Fruit fly (Drosophila melanogaster) whole organism, embryonic: ENCODE data around the gene CG14370.

Experiments used
- Ada2b ChIP-seq: fragments of 200-800 bp; sonication (Bioruptor generic); IDR thresholded peaks from 2 replicates; pipeline ENCODE4 v1.3.6; 2022; ENCODE audit warnings: missing biosample characterization, missing genetic modification characterization
- B-H1 ChIP-seq: fragments of 200-800 bp; sonication (Bioruptor generic); IDR thresholded peaks from 3 replicates; pipeline ENCODE4 v1.3.6; 2022; ENCODE audit warnings: missing biosample characterization, missing genetic modification characterization
- CG10209 ChIP-seq: fragments of 200-800 bp; sonication (Bioruptor generic); optimal IDR thresholded peaks from 3 replicates; lab custom pipeline; 2017; ENCODE audit warnings: missing biosample characterization, mild to moderate bottlenecking, missing genetic modification characterization, missing genetic modification reagents
- CG10267 ChIP-seq: fragments of 200-800 bp; sonication (Bioruptor generic); optimal IDR thresholded peaks from 2 replicates; lab custom pipeline; 2018; ENCODE audit warnings: missing biosample characterization, mild to moderate bottlenecking, missing genetic modification characterization, moderate library complexity
- CG10462 ChIP-seq: fragments of 200-800 bp; sonication (Bioruptor generic); optimal IDR thresholded peaks from 2 replicates; lab custom pipeline; 2016; ENCODE audit warnings: missing biosample characterization, missing genetic modification characterization
- CG13287 ChIP-seq: fragments of 200-800 bp; sonication (Bioruptor generic); IDR thresholded peaks from 2 replicates; pipeline ENCODE4 v1.3.6; 2022; ENCODE audit warnings: missing biosample characterization, missing genetic modification characterization; ENCODE audit not compliant: partially characterized antibody
- CG15514 ChIP-seq: fragments of 200-800 bp; sonication (Bioruptor generic); optimal IDR thresholded peaks from 3 replicates; lab custom pipeline; 2017; ENCODE audit warnings: missing biosample characterization, missing genetic modification characterization, mild to moderate bottlenecking, moderate library complexity, missing genetic modification reagents
- CG17385 ChIP-seq: fragments of 200-800 bp; sonication (Bioruptor generic); optimal IDR thresholded peaks from 3 replicates; lab custom pipeline; 2018; ENCODE audit warnings: missing biosample characterization, mild to moderate bottlenecking, missing genetic modification characterization
- CG17612 ChIP-seq: fragments of 200-800 bp; sonication (Bioruptor generic); IDR thresholded peaks from 2 replicates; pipeline ENCODE4 v1.3.6; 2022; ENCODE audit warnings: missing biosample characterization, missing genetic modification characterization
- CG18262 ChIP-seq: fragments of 200-800 bp; optimal IDR thresholded peaks from 3 replicates; lab custom pipeline; 2019; ENCODE audit warnings: missing biosample characterization, mild to moderate bottlenecking, missing genetic modification characterization, moderate library complexity
- CG1832 ChIP-seq: fragments of 200-800 bp; sonication (Bioruptor generic); optimal IDR thresholded peaks from 2 replicates; lab custom pipeline; 2017; ENCODE audit warnings: missing biosample characterization, mild to moderate bottlenecking, missing genetic modification characterization, inconsistent platforms
- CG30403 ChIP-seq: fragments of 200-800 bp; sonication (Bioruptor generic); optimal IDR thresholded peaks from 3 replicates; lab custom pipeline; 2016; ENCODE audit warnings: missing biosample characterization, missing genetic modification characterization
- CG3163 ChIP-seq: fragments of 200-800 bp; sonication (Bioruptor generic); optimal IDR thresholded peaks from 3 replicates; lab custom pipeline; 2016; ENCODE audit warnings: missing biosample characterization, missing genetic modification characterization
- CG32767 ChIP-seq: fragments of 200-800 bp; sonication (Bioruptor generic); IDR thresholded peaks from 2 replicates; pipeline ENCODE4 v1.3.6; 2022; ENCODE audit warnings: missing biosample characterization, missing genetic modification characterization
- CG33213 ChIP-seq: fragments of 200-800 bp; sonication (Bioruptor generic); optimal IDR thresholded peaks from 3 replicates; lab custom pipeline; 2016; ENCODE audit warnings: missing biosample characterization, missing genetic modification characterization
- CG33557 ChIP-seq: fragments of 200-800 bp; sonication (Bioruptor generic); optimal IDR thresholded peaks from 2 replicates; lab custom pipeline; 2019; ENCODE audit warnings: missing biosample characterization, mild to moderate bottlenecking, missing genetic modification characterization, moderate library complexity
- CG4707 ChIP-seq: fragments of 200-800 bp; sonication (Bioruptor generic); optimal IDR thresholded peaks from 2 replicates; lab custom pipeline; 2018; ENCODE audit warnings: missing biosample characterization, mild to moderate bottlenecking, missing genetic modification characterization, moderate library complexity
- CG7556 ChIP-seq: fragments of 200-800 bp; sonication (Bioruptor generic); optimal IDR thresholded peaks from 2 replicates; lab custom pipeline; 2017; ENCODE audit warnings: missing biosample characterization, mild to moderate bottlenecking, missing genetic modification characterization
- CG7928 ChIP-seq: fragments of 200-800 bp; sonication (Bioruptor generic); optimal IDR thresholded peaks from 2 replicates; lab custom pipeline; 2017; ENCODE audit warnings: missing biosample characterization, mild to moderate bottlenecking, missing genetic modification characterization
- CG8388 ChIP-seq: fragments of 200-800 bp; sonication (Bioruptor generic); optimal IDR thresholded peaks from 2 replicates; lab custom pipeline; 2019; ENCODE audit warnings: missing biosample characterization, mild to moderate bottlenecking, missing genetic modification characterization, moderate library complexity
- D ChIP-seq, 2 experiments: fragments of 200-800 bp in 1 of 2; fragments of >200 bp in 1 of 2; sonication (Bioruptor generic) in 1 of 2; optimal IDR thresholded peaks; 2 replicates in 1 of 2; 3 replicates in 1 of 2; lab custom pipeline; 2017; ENCODE audit warnings: mild to moderate bottlenecking in 1 of 2, missing biosample characterization in 1 of 2, missing genetic modification characterization in 1 of 2, missing genetic modification reagents in 1 of 2
- Dbx ChIP-seq: fragments of 200-800 bp; sonication (Bioruptor generic); IDR thresholded peaks from 3 replicates; pipeline ENCODE4 v1.3.6; 2022; ENCODE audit warnings: missing biosample characterization, missing genetic modification characterization
- Hr39 ChIP-seq: fragments of >200 bp; optimal IDR thresholded peaks from 2 replicates; lab custom pipeline; 2017
- Lpt ChIP-seq: fragments of >200 bp; optimal IDR thresholded peaks from 2 replicates; lab custom pipeline; 2018; ENCODE audit warnings: missing biosample characterization, missing genetic modification characterization
- Max ChIP-seq: fragments of 200-800 bp; sonication (Bioruptor generic); optimal IDR thresholded peaks from 2 replicates; lab custom pipeline; 2016; ENCODE audit warnings: missing biosample characterization, mild to moderate bottlenecking, missing genetic modification characterization
- Oli ChIP-seq: fragments of 200-800 bp; sonication (Bioruptor generic); optimal IDR thresholded peaks from 2 replicates; lab custom pipeline; 2018; ENCODE audit warnings: missing biosample characterization, mild to moderate bottlenecking, missing genetic modification characterization, moderate library complexity
- TFAM ChIP-seq: fragments of 200-800 bp; sonication (Bioruptor generic); optimal IDR thresholded peaks from 2 replicates; lab custom pipeline; 2017; ENCODE audit warnings: missing biosample characterization, missing genetic modification characterization, inconsistent platforms
- bcd ChIP-seq: fragments of 200-800 bp; sonication (Bioruptor generic); optimal IDR thresholded peaks from 2 replicates; lab custom pipeline; 2017; ENCODE audit warnings: missing biosample characterization, mild to moderate bottlenecking, missing genetic modification characterization
- dan ChIP-seq: fragments of 200-800 bp; sonication (Bioruptor generic); IDR thresholded peaks from 2 replicates; pipeline ENCODE4 v1.3.6; 2022; ENCODE audit warnings: missing biosample characterization, missing genetic modification characterization
- esg ChIP-seq: fragments of 200-800 bp; sonication (Bioruptor generic); conservative IDR thresholded peaks from 2 replicates; pipeline ENCODE4 v1.3.6; 2022; ENCODE audit warnings: missing biosample characterization, missing genetic modification characterization
- fru ChIP-seq: fragments of >200 bp; optimal IDR thresholded peaks from 2 replicates; lab custom pipeline; 2017
- gsb-n ChIP-seq: fragments of 200-800 bp; sonication (Bioruptor generic); optimal IDR thresholded peaks from 3 replicates; lab custom pipeline; 2018; ENCODE audit warnings: missing biosample characterization, mild to moderate bottlenecking, missing genetic modification characterization
- hb ChIP-seq: fragments of 200-800 bp; sonication (Bioruptor generic); IDR thresholded peaks from 3 replicates; pipeline ENCODE4 v1.3.6; 2022; ENCODE audit warnings: missing biosample characterization, missing genetic modification characterization; ENCODE audit not compliant: partially characterized antibody
- jing ChIP-seq: fragments of 200-800 bp; sonication (Bioruptor generic); optimal IDR thresholded peaks from 2 replicates; lab custom pipeline; 2018; ENCODE audit warnings: missing biosample characterization, mild to moderate bottlenecking, missing genetic modification characterization
- lov ChIP-seq, 2 experiments: fragments of 200-800 bp in 1 of 2; fragments of >200 bp in 1 of 2; sonication (Bioruptor generic) in 1 of 2; IDR thresholded peaks in 1 of 2; optimal IDR thresholded peaks in 1 of 2; 2 replicates in 1 of 2; 3 replicates in 1 of 2; pipeline versions ENCODE4 v1.3.6 to Lab custom; 2017 to 2022; ENCODE audit warnings: missing biosample characterization in 1 of 2, missing genetic modification characterization in 1 of 2
- nerfin-2 ChIP-seq: fragments of 200-800 bp; sonication (Bioruptor generic); IDR thresholded peaks from 2 replicates; pipeline ENCODE4 v1.3.6; 2022; ENCODE audit warnings: missing biosample characterization, missing genetic modification characterization; ENCODE audit not compliant: partially characterized antibody
- pfk ChIP-seq: fragments of 200-800 bp; sonication (Bioruptor generic); optimal IDR thresholded peaks from 2 replicates; lab custom pipeline; 2018; ENCODE audit warnings: missing biosample characterization, mild to moderate bottlenecking, missing genetic modification characterization, moderate library complexity
- pnt ChIP-seq: fragments of 200-800 bp; sonication (Bioruptor generic); optimal IDR thresholded peaks from 3 replicates; lab custom pipeline; 2016; ENCODE audit warnings: missing biosample characterization, missing genetic modification characterization
- ranshi ChIP-seq: fragments of 200-800 bp; sonication (Bioruptor generic); IDR thresholded peaks from 2 replicates; pipeline ENCODE4 v1.3.6; 2022; ENCODE audit warnings: missing biosample characterization, missing genetic modification characterization
- row ChIP-seq: fragments of 200-800 bp; sonication (Bioruptor generic); IDR thresholded peaks from 3 replicates; pipeline ENCODE4 v1.3.6; 2022; ENCODE audit warnings: missing biosample characterization, missing genetic modification characterization
- sc ChIP-seq, 3 experiments: fragments of >200 bp in 2 of 3; fragments of 200-800 bp in 1 of 3; sonication (Bioruptor generic) in 1 of 3; optimal IDR thresholded peaks; 2 replicates in 2 of 3; 3 replicates in 1 of 3; lab custom pipeline; 2017; ENCODE audit warnings: mild to moderate bottlenecking in 1 of 3, missing biosample characterization in 1 of 3, missing genetic modification characterization in 1 of 3, missing genetic modification reagents in 1 of 3
- sna ChIP-seq: fragments of 200-800 bp; sonication (Bioruptor generic); IDR thresholded peaks from 2 replicates; pipeline ENCODE4 v1.3.6; 2022; ENCODE audit warnings: missing biosample characterization, missing genetic modification characterization; ENCODE audit not compliant: partially characterized antibody
- ssp ChIP-seq: fragments of 200-800 bp; sonication (Bioruptor generic); IDR thresholded peaks from 2 replicates; pipeline ENCODE4 v1.3.6; 2022; ENCODE audit warnings: missing biosample characterization, missing genetic modification characterization
- stwl ChIP-seq: fragments of 200-800 bp; sonication (Bioruptor generic); optimal IDR thresholded peaks from 3 replicates; lab custom pipeline; 2018; ENCODE audit warnings: missing biosample characterization, mild to moderate bottlenecking, missing genetic modification characterization, moderate library complexity
- unpg ChIP-seq: fragments of 200-800 bp; sonication (Bioruptor generic); optimal IDR thresholded peaks from 3 replicates; lab custom pipeline; 2018; ENCODE audit warnings: missing biosample characterization, mild to moderate bottlenecking, missing genetic modification characterization, moderate library complexity

CG14370 gene

DNA sequence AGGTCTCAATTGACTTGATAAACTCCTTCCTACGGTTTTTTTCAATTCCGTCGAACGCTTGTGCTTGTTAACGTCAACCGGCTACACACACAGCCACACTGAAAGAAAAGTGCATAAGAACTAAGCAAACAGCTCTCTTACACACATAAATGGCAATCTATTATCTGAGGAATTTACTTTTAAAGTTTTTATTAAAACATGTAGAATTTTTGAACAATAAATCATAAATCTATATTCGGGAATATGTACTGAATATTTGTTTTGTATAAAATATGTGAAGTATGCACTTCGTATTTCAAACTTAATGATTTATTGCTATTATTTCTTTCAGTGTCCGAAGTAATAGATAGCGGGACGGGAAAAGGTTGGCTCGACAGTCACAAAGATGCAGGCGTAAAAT is 38.3 kb upstream of the CG14370 start (continued):
- TF ChIP-seq CG8388 (GFP tag; lab: Kevin White, UChicago) (peak; percentile 47), lov (optimal IDR thresholded peaks at IDR 0.05; lab: Kevin White, UChicago) (no peak), lov (GFP tag; IDR thresholded peaks at IDR 0.05; lab: Robert Waterston, UW) (no peak), nerfin-2 (GFP tag; lab: Robert Waterston, UW) (no peak), Oli (peak; percentile 62), CG7928 (GFP tag; lab: Kevin White, UChicago) (no peak), TFAM (GFP tag; lab: Kevin White, UChicago) (no peak), D (optimal IDR thresholded peaks at IDR 0.05; lab: Kevin White, UChicago) (no peak), D (GFP tag; optimal IDR thresholded peaks at IDR 0.05; lab: Kevin White, UChicago) (peak; percentile 47), Hr39 (lab: Kevin White, UChicago) (no peak), fru (no peak), Dbx (no peak), CG33213 (no peak), CG32767 (GFP tag; lab: Robert Waterston, UW) (peak; percentile 42; the same call in 1 of the 2 replicates), CG7556 (GFP tag; lab: Kevin White, UChicago) (peak; percentile 24), CG33557 (GFP tag; lab: Kevin White, UChicago) (no peak), CG17612 (GFP tag; lab: Robert Waterston, UW) (no peak), hb (no peak), pnt (GFP tag; lab: Kevin White, UChicago) (no peak), bcd (GFP tag; lab: Kevin White, UChicago) (no peak), sc (optimal IDR thresholded peaks at IDR 0.05; lab: Kevin White, UChicago) (no peak), sc (GFP tag; optimal IDR thresholded peaks at IDR 0.05; lab: Kevin White, UChicago) (peak; percentile 31), jing (GFP tag; lab: Kevin White, UChicago) (peak; percentile 33), CG10462 (GFP tag; lab: Kevin White, UChicago) (no peak), CG13287 (GFP tag; lab: Robert Waterston, UW) (no peak), CG30403 (GFP tag; lab: Kevin White, UChicago) (peak; percentile 55), esg (GFP tag; lab: Robert Waterston, UW) (no peak), row (GFP tag; lab: Robert Waterston, UW) (peak; percentile 45; the same call in 1 of the 3 replicates), gsb-n (tag; lab: Kevin White, UChicago) (peak; percentile 20), CG4707 (no peak), dan (GFP tag; lab: Robert Waterston, UW) (no peak), CG15514 (no peak), unpg (GFP tag; lab: Kevin White, UChicago) (peak; percentile 63), Ada2b (GFP tag; lab: Robert Waterston, UW) (no peak), Lpt (no peak), ranshi (GFP tag; lab: Robert Waterston, UW) (peak; percentile 16; the same call in 1 of the 2 replicates), CG3163 (GFP tag; lab: Kevin White, UChicago) (no peak), sna (GFP tag; lab: Robert Waterston, UW) (no peak), CG10267 (tag; lab: Kevin White, UChicago) (peak; percentile 35), B-H1 (GFP tag; lab: Robert Waterston, UW) (no peak), CG18262 (tag; lab: Kevin White, UChicago) (peak; percentile 58), CG17385 (GFP tag; lab: Kevin White, UChicago) (peak; percentile 36), CG10209 (GFP tag; lab: Kevin White, UChicago) (peak; percentile 22), CG1832 (no peak), Max (GFP tag; lab: Kevin White, UChicago) (no peak), pfk (GFP tag; lab: Kevin White, UChicago) (no peak), ssp (GFP tag; lab: Robert Waterston, UW) (no peak), stwl (no peak)
